Fruit fly (Drosophila melanogaster) whole organism, embryonic: ENCODE measurements around the gene Orco.

Experiments used
- Aef1 ChIP-seq: fragments of 200-800 bp; sonication (Bioruptor generic); IDR thresholded peaks from 3 replicates; pipeline ENCODE4 v1.3.6; 2022; ENCODE audit warnings: missing biosample characterization, missing genetic modification characterization
- BEAF-32 ChIP-seq: fragments of 200-800 bp; sonication (Bioruptor generic); optimal IDR thresholded peaks from 3 replicates; lab custom pipeline; 2017; ENCODE audit warnings: missing biosample characterization, missing genetic modification characterization, mild to moderate bottlenecking, moderate library complexity, missing genetic modification reagents
- CG10959 ChIP-seq: fragments of 200-800 bp; sonication (Bioruptor generic); IDR thresholded peaks from 2 replicates; pipeline ENCODE4 v1.3.6; 2022; ENCODE audit warnings: missing biosample characterization, missing genetic modification characterization
- CG11696 ChIP-seq: fragments of 200-800 bp; sonication (Bioruptor generic); IDR thresholded peaks from 2 replicates; pipeline ENCODE4 v1.3.6; 2022; ENCODE audit warnings: missing biosample characterization, missing genetic modification characterization
- CG11723 ChIP-seq: fragments of 200-800 bp; sonication (Bioruptor generic); optimal IDR thresholded peaks from 2 replicates; lab custom pipeline; 2017; ENCODE audit warnings: missing biosample characterization, mild to moderate bottlenecking, missing genetic modification characterization
- CG12219 ChIP-seq: fragments of 200-800 bp; sonication (Bioruptor generic); optimal IDR thresholded peaks from 3 replicates; lab custom pipeline; 2018; ENCODE audit warnings: missing biosample characterization, mild to moderate bottlenecking, missing genetic modification characterization
- CG13624 ChIP-seq: fragments of 200-800 bp; sonication (Bioruptor generic); optimal IDR thresholded peaks from 2 replicates; lab custom pipeline; 2016; ENCODE audit warnings: missing biosample characterization, missing genetic modification characterization
- CG14860 ChIP-seq: fragments of 200-800 bp; sonication (Bioruptor generic); IDR thresholded peaks from 3 replicates; pipeline ENCODE4 v1.3.6; 2022; ENCODE audit warnings: missing biosample characterization, missing genetic modification characterization; ENCODE audit not compliant: partially characterized antibody
- CG16779 ChIP-seq: fragments of 200-800 bp; sonication (Bioruptor generic); IDR thresholded peaks from 2 replicates; pipeline ENCODE4 v1.3.6; 2022; ENCODE audit warnings: missing biosample characterization, missing genetic modification characterization
- CG17361 ChIP-seq: fragments of 200-800 bp; sonication (Bioruptor generic); IDR thresholded peaks from 3 replicates; pipeline ENCODE4 v1.3.6; 2022; ENCODE audit warnings: missing biosample characterization, missing genetic modification characterization
- CG17568 ChIP-seq: fragments of 200-800 bp; sonication (Bioruptor generic); optimal IDR thresholded peaks from 2 replicates; lab custom pipeline; 2018; ENCODE audit warnings: missing biosample characterization, mild to moderate bottlenecking, missing genetic modification characterization, moderate library complexity
- CG17802 ChIP-seq: fragments of 200-800 bp; sonication (Bioruptor generic); optimal IDR thresholded peaks from 2 replicates; lab custom pipeline; 2018; ENCODE audit warnings: missing biosample characterization, mild to moderate bottlenecking, missing genetic modification characterization, moderate library complexity
- CG17829 ChIP-seq: fragments of 200-800 bp; optimal IDR thresholded peaks from 2 replicates; lab custom pipeline; 2019; ENCODE audit warnings: missing biosample characterization, mild to moderate bottlenecking, missing genetic modification characterization, moderate library complexity
- CG18476 ChIP-seq: fragments of 200-800 bp; sonication (Bioruptor generic); optimal IDR thresholded peaks from 2 replicates; lab custom pipeline; 2016; ENCODE audit warnings: missing biosample characterization, mild to moderate bottlenecking, missing genetic modification characterization
- CG30403 ChIP-seq: fragments of 200-800 bp; sonication (Bioruptor generic); optimal IDR thresholded peaks from 3 replicates; lab custom pipeline; 2016; ENCODE audit warnings: missing biosample characterization, missing genetic modification characterization
- CG34224 ChIP-seq: fragments of 200-800 bp; sonication (Bioruptor generic); IDR thresholded peaks from 3 replicates; pipeline ENCODE4 v1.3.6; 2022; ENCODE audit warnings: missing biosample characterization, missing genetic modification characterization; ENCODE audit not compliant: partially characterized antibody
- CG4404 ChIP-seq: fragments of 200-800 bp; sonication (Bioruptor generic); IDR thresholded peaks from 2 replicates; pipeline ENCODE4 v1.3.6; 2022; ENCODE audit warnings: missing biosample characterization, missing genetic modification characterization
- CG4707 ChIP-seq: fragments of 200-800 bp; sonication (Bioruptor generic); optimal IDR thresholded peaks from 2 replicates; lab custom pipeline; 2018; ENCODE audit warnings: missing biosample characterization, mild to moderate bottlenecking, missing genetic modification characterization, moderate library complexity
- CG6272 ChIP-seq: fragments of 200-800 bp; sonication (Bioruptor generic); IDR thresholded peaks from 2 replicates; pipeline ENCODE4 v1.3.6; 2022; ENCODE audit warnings: missing biosample characterization, missing genetic modification characterization
- CG6654 ChIP-seq: fragments of 200-800 bp; sonication (Bioruptor generic); optimal IDR thresholded peaks from 2 replicates; lab custom pipeline; 2017; ENCODE audit warnings: missing biosample characterization, mild to moderate bottlenecking, missing genetic modification characterization
- CG6683 ChIP-seq: fragments of 200-800 bp; sonication (Bioruptor generic); optimal IDR thresholded peaks from 2 replicates; lab custom pipeline; 2017; ENCODE audit warnings: missing biosample characterization, mild to moderate bottlenecking, missing genetic modification characterization, missing genetic modification reagents
- CG7745 ChIP-seq: fragments of 200-800 bp; sonication (Bioruptor generic); optimal IDR thresholded peaks from 2 replicates; lab custom pipeline; 2018; ENCODE audit warnings: missing biosample characterization, mild to moderate bottlenecking, missing genetic modification characterization, moderate library complexity
- CG9727 ChIP-seq: fragments of 200-800 bp; sonication (Bioruptor generic); optimal IDR thresholded peaks from 3 replicates; lab custom pipeline; 2017; ENCODE audit warnings: missing biosample characterization, mild to moderate bottlenecking, missing genetic modification characterization
- CkIIα-i1 ChIP-seq: fragments of 200-800 bp; sonication (Bioruptor generic); IDR thresholded peaks from 2 replicates; pipeline ENCODE4 v1.3.6; 2022; ENCODE audit warnings: missing biosample characterization, missing genetic modification characterization
- Dfd ChIP-seq, 2 experiments: fragments of >200 bp; optimal IDR thresholded peaks; 2 replicates each; lab custom pipeline; 2017; ENCODE audit warnings: missing biosample characterization in 2 of 2, missing genetic modification characterization in 2 of 2
- Dp ChIP-seq: fragments of 200-800 bp; sonication (Bioruptor generic); optimal IDR thresholded peaks from 2 replicates; lab custom pipeline; 2018; ENCODE audit warnings: missing biosample characterization, mild to moderate bottlenecking, missing genetic modification characterization, moderate library complexity
- Gug ChIP-seq: fragments of 200-800 bp; sonication (Bioruptor generic); IDR thresholded peaks from 4 replicates; pipeline ENCODE4 v1.3.6; 2022; ENCODE audit warnings: missing biosample characterization, missing genetic modification characterization
- HLH4C ChIP-seq: fragments of 200-800 bp; sonication (Bioruptor generic); IDR thresholded peaks from 3 replicates; pipeline ENCODE4 v1.3.6; 2022; ENCODE audit warnings: missing biosample characterization, missing genetic modification characterization; ENCODE audit not compliant: partially characterized antibody
- Nf-YC ChIP-seq: fragments of 200-800 bp; optimal IDR thresholded peaks from 3 replicates; lab custom pipeline; 2019; ENCODE audit warnings: missing biosample characterization, mild to moderate bottlenecking, missing genetic modification characterization, moderate library complexity
- Rfx ChIP-seq: fragments of 200-800 bp; sonication (Bioruptor generic); IDR thresholded peaks from 2 replicates; pipeline ENCODE4 v1.3.6; 2022; ENCODE audit warnings: missing biosample characterization, missing genetic modification characterization
- Sox102F ChIP-seq: fragments of 200-800 bp; sonication (Bioruptor generic); optimal IDR thresholded peaks from 2 replicates; lab custom pipeline; 2018; ENCODE audit warnings: missing biosample characterization, mild to moderate bottlenecking, missing genetic modification characterization, moderate library complexity
- Stat92E ChIP-seq, 3 experiments: fragments of >200 bp in 2 of 3; fragments of 200-800 bp in 1 of 3; sonication (Bioruptor generic) in 1 of 3; optimal IDR thresholded peaks; 2 replicates each; lab custom pipeline; 2017 to 2019; ENCODE audit warnings: missing biosample characterization in 3 of 3, missing genetic modification characterization in 3 of 3, mild to moderate bottlenecking in 1 of 3, moderate library complexity in 1 of 3
- Taf1 ChIP-seq: fragments of 200-800 bp; sonication (Bioruptor generic); IDR thresholded peaks from 2 replicates; pipeline ENCODE4 v1.3.6; 2022; ENCODE audit warnings: missing biosample characterization, missing genetic modification characterization
- dysf ChIP-seq: fragments of 200-800 bp; sonication (Bioruptor generic); IDR thresholded peaks from 3 replicates; pipeline ENCODE4 v1.3.6; 2022; ENCODE audit warnings: missing biosample characterization, missing genetic modification characterization
- emc ChIP-seq: fragments of 200-800 bp; sonication (Bioruptor generic); optimal IDR thresholded peaks from 2 replicates; lab custom pipeline; 2016; ENCODE audit warnings: missing biosample characterization, missing genetic modification characterization
- esg ChIP-seq: fragments of 200-800 bp; sonication (Bioruptor generic); conservative IDR thresholded peaks from 2 replicates; pipeline ENCODE4 v1.3.6; 2022; ENCODE audit warnings: missing biosample characterization, missing genetic modification characterization
- ewg ChIP-seq: fragments of 200-800 bp; sonication (Bioruptor generic); optimal IDR thresholded peaks from 3 replicates; lab custom pipeline; 2017; ENCODE audit warnings: mild to moderate bottlenecking, missing biosample characterization, missing genetic modification reagents, missing genetic modification characterization
- gfzf ChIP-seq: fragments of 200-800 bp; sonication (Bioruptor generic); optimal IDR thresholded peaks from 2 replicates; lab custom pipeline; 2016; ENCODE audit warnings: missing biosample characterization, mild to moderate bottlenecking, missing genetic modification characterization, moderate library complexity
- grn ChIP-seq: fragments of 200-800 bp; sonication (Bioruptor generic); optimal IDR thresholded peaks from 3 replicates; lab custom pipeline; 2017; ENCODE audit warnings: missing biosample characterization, missing genetic modification characterization
- gt ChIP-seq: fragments of 200-800 bp; sonication (Bioruptor generic); IDR thresholded peaks from 2 replicates; pipeline ENCODE4 v1.3.6; 2022; ENCODE audit warnings: missing biosample characterization, missing genetic modification characterization
- kni ChIP-seq: fragments of 200-800 bp; sonication (Bioruptor generic); optimal IDR thresholded peaks from 3 replicates; lab custom pipeline; 2017; ENCODE audit warnings: mild to moderate bottlenecking, missing biosample characterization, missing genetic modification reagents, missing genetic modification characterization
- knrl ChIP-seq: fragments of 200-800 bp; sonication (Bioruptor generic); IDR thresholded peaks from 3 replicates; pipeline ENCODE4 v1.3.6; 2022; ENCODE audit warnings: missing biosample characterization, missing genetic modification characterization; ENCODE audit not compliant: partially characterized antibody
- mirr ChIP-seq: fragments of 200-800 bp; sonication (Bioruptor generic); optimal IDR thresholded peaks from 3 replicates; lab custom pipeline; 2018; ENCODE audit warnings: missing biosample characterization, mild to moderate bottlenecking, missing genetic modification characterization
- pita ChIP-seq: fragments of 200-800 bp; sonication (Bioruptor generic); optimal IDR thresholded peaks from 2 replicates; lab custom pipeline; 2017; ENCODE audit warnings: missing biosample characterization, mild to moderate bottlenecking, missing genetic modification characterization
- scrt ChIP-seq: fragments of 200-800 bp; sonication (Bioruptor generic); optimal IDR thresholded peaks from 2 replicates; lab custom pipeline; 2018; ENCODE audit warnings: missing biosample characterization, mild to moderate bottlenecking, missing genetic modification characterization, moderate library complexity
- stwl ChIP-seq: fragments of 200-800 bp; sonication (Bioruptor generic); optimal IDR thresholded peaks from 3 replicates; lab custom pipeline; 2018; ENCODE audit warnings: missing biosample characterization, mild to moderate bottlenecking, missing genetic modification characterization, moderate library complexity
- tna ChIP-seq: fragments of 200-800 bp; sonication (Bioruptor generic); IDR thresholded peaks from 2 replicates; pipeline ENCODE4 v1.3.6; 2022; ENCODE audit warnings: missing biosample characterization, missing genetic modification characterization; ENCODE audit not compliant: partially characterized antibody
- vvl ChIP-seq: fragments of 200-800 bp; sonication (Bioruptor generic); IDR thresholded peaks from 2 replicates; pipeline ENCODE4 v1.3.6; 2022; ENCODE audit warnings: missing biosample characterization, missing genetic modification characterization
- zfh1 ChIP-seq: fragments of 200-800 bp; sonication (Bioruptor generic); IDR thresholded peaks from 3 replicates; pipeline ENCODE4 v1.3.6; 2022; ENCODE audit warnings: missing biosample characterization, missing genetic modification characterization

The Orco gene

dm6 chr3R:5371563-5371962, 40.6 kb downstream of the Orco start, which contains the start of gene Polr2F (continued):
- TF ChIP-seq Stat92E (GFP tag; optimal IDR thresholded peaks at IDR 0.05; lab: Kevin White, UChicago), result peak in 1 of 3 experiments; percentile 74
- no peak for TF ChIP-seq CG12219 (GFP tag; lab: Kevin White, UChicago)
- peak; percentile 70 for TF ChIP-seq CG11723 (GFP tag; lab: Kevin White, UChicago)
- no peak for TF ChIP-seq Sox102F (GFP tag; lab: Kevin White, UChicago)
- no peak for TF ChIP-seq HLH4C (GFP tag; lab: Robert Waterston, UW)
- TF ChIP-seq scrt (GFP tag; lab: Kevin White, UChicago), result peak; percentile 58
- TF ChIP-seq CG16779 (GFP tag; lab: Robert Waterston, UW), result peak; percentile 87
- TF ChIP-seq Aef1 (GFP tag; lab: Robert Waterston, UW), result peak; percentile 61
- no peak for TF ChIP-seq Dfd (GFP tag; optimal IDR thresholded peaks at IDR 0.05; lab: Kevin White, UChicago)
- peak; percentile 95 for TF ChIP-seq Dp
- TF ChIP-seq zfh1 (GFP tag; lab: Robert Waterston, UW), result peak; percentile 81
- peak; percentile 51 for TF ChIP-seq CG4404 (GFP tag; lab: Robert Waterston, UW)
- TF ChIP-seq CG13624 (GFP tag; lab: Kevin White, UChicago), result peak; percentile 94
- no peak for TF ChIP-seq gt (GFP tag; lab: Robert Waterston, UW)
- peak; percentile 38; the same call in 1 of the 2 replicates for TF ChIP-seq CG10959
- peak; percentile 81 for TF ChIP-seq emc (GFP tag; lab: Kevin White, UChicago)
- peak; percentile 56; the same call in 1 of the 2 replicates for TF ChIP-seq Taf1 (GFP tag; lab: Robert Waterston, UW)
- TF ChIP-seq CG6683 (GFP tag; lab: Kevin White, UChicago), result peak; percentile 29
- peak; percentile 87 for TF ChIP-seq vvl (GFP tag; lab: Robert Waterston, UW)
- TF ChIP-seq CG17802 (tag; lab: Kevin White, UChicago), result peak; percentile 59
- no peak for TF ChIP-seq grn
- peak; percentile 62 for TF ChIP-seq CG17361 (GFP tag; lab: Robert Waterston, UW)
- peak; percentile 72 for TF ChIP-seq mirr (GFP tag; lab: Kevin White, UChicago)
- no peak for TF ChIP-seq CG14860
- TF ChIP-seq knrl (GFP tag; lab: Robert Waterston, UW), result peak; percentile 51; the same call in 2 of the 3 replicates
- TF ChIP-seq Gug (GFP tag; lab: Robert Waterston, UW), result peak; percentile 78; the same call in 3 of the 4 replicates
- peak; percentile 89 for TF ChIP-seq CG30403 (GFP tag; lab: Kevin White, UChicago)
- 0 out of 2 replicates have a peak, but pooled peaks have one; percentile 42 for TF ChIP-seq esg (GFP tag; lab: Robert Waterston, UW)
- TF ChIP-seq kni (GFP tag; lab: Kevin White, UChicago), result peak; percentile 32
- peak; percentile 58 for TF ChIP-seq gfzf
- peak; percentile 27; the same call in 1 of the 2 replicates for TF ChIP-seq tna (GFP tag; lab: Robert Waterston, UW)
- peak; percentile 100 for TF ChIP-seq ewg (GFP tag; lab: Kevin White, UChicago)
- no peak for TF ChIP-seq CG7745 (tag; lab: Kevin White, UChicago)
- TF ChIP-seq Nf-YC (tag; lab: Kevin White, UChicago), result peak; percentile 70
- TF ChIP-seq dysf (GFP tag; lab: Robert Waterston, UW), result peak; percentile 73
- TF ChIP-seq CG4707, result peak; percentile 42
- TF ChIP-seq CG6272, result peak; percentile 69
- TF ChIP-seq CkIIα-i1 (GFP tag; lab: Robert Waterston, UW), result no peak
- TF ChIP-seq CG34224 (GFP tag; lab: Robert Waterston, UW), result 0 out of 3 replicates have a peak, but pooled peaks have one; percentile 21
- TF ChIP-seq CG6654, result peak; percentile 100
- TF ChIP-seq BEAF-32, result peak; percentile 63
- peak; percentile 94 for TF ChIP-seq stwl
- TF ChIP-seq CG11696 (GFP tag; lab: Robert Waterston, UW), result no peak
- peak; percentile 35 for TF ChIP-seq CG9727 (GFP tag; lab: Kevin White, UChicago)
- peak; percentile 49 for TF ChIP-seq CG18476 (GFP tag; lab: Kevin White, UChicago)
- TF ChIP-seq Rfx, result peak; percentile 94
- no peak for TF ChIP-seq pita
- TF ChIP-seq CG17568 (GFP tag; lab: Kevin White, UChicago), result no peak
- peak; percentile 79 for TF ChIP-seq CG17829
